Worm (Caenorhabditis elegans) whole organism, L4/young adult: Measurements from ENCODE around the gene grwd-1.

Experiments
- W03F9.2 ChIP-seq: fragments of 150-350 bp; optimal IDR thresholded peaks from 2 replicates; lab custom pipeline; 2014; ENCODE audit warnings: missing biosample characterization, missing genetic modification characterization
- dao-5 ChIP-seq: sonication (generic microtip); optimal IDR thresholded peaks from 2 replicates; lab custom pipeline; 2016; ENCODE audit warnings: missing genotype, missing genetic modification characterization, moderate library complexity, missing compliant biosample characterization
- him-1 ChIP-seq: sonication (generic microtip); optimal IDR thresholded peaks from 2 replicates; lab custom pipeline; 2016; ENCODE audit warnings: missing genotype, missing genetic modification reagents, missing genetic modification characterization, missing compliant biosample characterization

DNA sequence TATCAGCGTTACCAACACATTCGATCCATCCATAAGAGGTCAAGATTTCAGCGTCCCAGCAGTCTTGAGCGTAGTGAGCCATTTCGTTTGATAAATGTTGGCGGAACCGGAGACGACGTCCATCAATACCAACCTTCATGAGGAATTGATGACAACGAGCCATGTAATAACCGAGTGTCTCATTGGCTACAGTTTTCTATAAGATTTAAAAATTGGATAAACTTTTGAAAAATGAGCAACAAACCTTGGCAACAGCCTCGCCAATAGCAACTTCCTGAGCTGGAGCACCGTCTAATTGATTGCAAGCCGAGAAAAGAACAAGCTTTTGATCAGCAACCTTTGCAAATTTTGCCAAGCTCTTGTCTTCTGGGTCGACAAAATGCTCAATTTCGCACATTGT lies 7.5 kb downstream of the grwd-1 start:
- TF ChIP-seq dao-5 (tag; lab: Kevin White, UChicago) (no peak), him-1 (tag; lab: Kevin White, UChicago) (no peak), W03F9.2 (no peak)
